Worm (Caenorhabditis elegans): ENCODE data around the gene pus-1.

The pus-1 gene

DNA sequence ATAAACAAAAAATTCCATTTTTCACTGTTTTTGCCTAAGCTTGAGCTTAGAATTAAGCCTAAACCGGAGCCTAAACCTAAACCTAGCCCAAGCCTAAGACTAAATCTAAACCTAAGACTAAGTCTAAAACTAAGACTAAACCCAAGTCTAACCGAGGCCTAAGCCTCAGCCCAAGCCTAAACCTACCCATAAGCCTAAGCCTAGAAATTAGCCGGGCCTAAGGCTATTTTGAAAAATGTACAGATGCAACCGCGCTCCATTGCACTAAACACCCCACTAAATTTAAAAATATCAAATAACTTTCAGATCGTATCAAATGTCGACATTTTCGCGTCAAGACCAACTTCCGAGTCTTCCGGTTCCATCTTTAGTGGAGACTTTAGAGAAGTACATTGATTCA is 20.5 kb upstream of the pus-1 start, which contains the start of gene T20B3.1:
T20B3.1 (plus strand) TSS at position 301 of the 400 bp plus-strand sequence.
- TF ChIP-seq dao-5 (tag; optimal IDR thresholded peaks at IDR 0.05) (no peak), W03F9.2 (tag; optimal IDR thresholded peaks at IDR 0.05) (no peak), him-1 (tag; optimal IDR thresholded peaks at IDR 0.05) (no peak)

DNA sequence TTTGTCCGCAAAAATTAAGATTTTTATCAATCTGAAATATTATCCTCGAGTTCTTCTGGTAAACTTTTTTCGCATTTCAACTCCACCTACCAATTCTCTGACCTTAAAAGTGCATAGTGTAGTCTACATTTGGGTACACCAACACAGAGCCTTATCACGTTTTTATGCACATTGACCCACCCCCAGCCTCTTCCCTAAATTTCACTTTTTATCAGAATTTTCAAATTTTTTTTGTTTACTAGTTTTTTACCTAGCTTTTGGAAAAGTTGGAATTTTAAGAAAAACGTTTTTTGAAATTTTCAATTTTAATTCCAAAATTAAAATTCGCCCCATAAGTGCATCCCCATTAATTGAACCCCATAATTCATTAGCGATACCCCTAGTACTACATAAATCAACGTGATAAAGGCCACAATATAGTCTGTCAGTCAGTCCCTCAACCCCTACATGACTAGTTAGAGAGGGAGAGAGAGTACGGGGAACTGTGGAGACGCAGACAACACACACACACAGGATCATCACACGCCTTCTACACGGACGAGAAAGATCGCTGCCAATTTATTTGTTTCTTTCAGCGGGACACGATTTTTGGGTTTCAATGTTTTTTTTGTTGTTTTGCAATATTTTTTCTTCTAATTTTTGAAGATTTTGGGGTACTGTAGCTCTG is 19.9 kb upstream of the pus-1 start:
- TF ChIP-seq dao-5 (tag; optimal IDR thresholded peaks at IDR 0.05) (no peak), W03F9.2 (tag; optimal IDR thresholded peaks at IDR 0.05) (no peak), him-1 (tag; optimal IDR thresholded peaks at IDR 0.05) (no peak)

DNA sequence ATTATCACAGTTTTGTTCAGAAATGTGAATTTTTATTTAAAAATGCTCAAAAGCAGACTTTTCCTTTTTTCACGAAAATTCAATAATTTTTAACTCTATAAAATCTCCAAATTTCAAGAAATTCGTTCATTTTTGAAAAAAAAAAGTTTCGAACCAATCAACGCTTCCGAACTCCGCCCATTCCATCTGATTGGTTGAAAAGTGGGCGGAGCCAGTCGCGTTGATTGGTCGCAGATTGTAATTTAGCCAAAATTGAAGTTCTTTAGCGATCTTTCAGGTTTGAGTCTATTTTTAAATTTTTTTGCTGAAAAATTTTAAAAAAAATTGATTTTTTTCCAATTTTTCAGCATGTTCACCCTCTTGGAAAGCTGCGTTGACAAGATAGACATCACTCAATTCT is 17.6 kb upstream of the pus-1 start:
- TF ChIP-seq W03F9.2 (tag; optimal IDR thresholded peaks at IDR 0.05) (no peak), him-1 (tag; optimal IDR thresholded peaks at IDR 0.05) (no peak), dao-5 (tag; optimal IDR thresholded peaks at IDR 0.05) (no peak)

DNA sequence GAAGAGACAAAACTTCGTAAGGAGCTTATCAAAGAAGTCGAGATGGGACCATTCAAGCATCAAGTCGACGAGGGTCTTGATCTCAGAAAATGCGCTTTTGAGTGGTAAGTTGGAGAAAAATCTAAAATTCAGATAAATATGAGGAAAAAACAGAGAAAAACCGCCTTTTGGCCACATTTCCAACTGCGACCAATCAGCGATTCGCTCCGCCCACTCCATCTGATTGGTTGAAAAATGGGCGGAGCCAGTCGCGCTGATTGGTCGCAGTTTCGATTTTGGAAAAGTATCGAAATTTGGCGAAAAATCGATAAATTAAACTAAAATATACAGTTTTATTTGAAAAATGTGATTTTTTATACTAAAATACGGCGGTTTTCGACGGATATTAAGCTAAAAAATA is 17.1 kb upstream of the pus-1 start:
- TF ChIP-seq dao-5 (tag; optimal IDR thresholded peaks at IDR 0.05) (no peak), W03F9.2 (tag; optimal IDR thresholded peaks at IDR 0.05) (no peak), him-1 (tag; optimal IDR thresholded peaks at IDR 0.05) (no peak)

DNA sequence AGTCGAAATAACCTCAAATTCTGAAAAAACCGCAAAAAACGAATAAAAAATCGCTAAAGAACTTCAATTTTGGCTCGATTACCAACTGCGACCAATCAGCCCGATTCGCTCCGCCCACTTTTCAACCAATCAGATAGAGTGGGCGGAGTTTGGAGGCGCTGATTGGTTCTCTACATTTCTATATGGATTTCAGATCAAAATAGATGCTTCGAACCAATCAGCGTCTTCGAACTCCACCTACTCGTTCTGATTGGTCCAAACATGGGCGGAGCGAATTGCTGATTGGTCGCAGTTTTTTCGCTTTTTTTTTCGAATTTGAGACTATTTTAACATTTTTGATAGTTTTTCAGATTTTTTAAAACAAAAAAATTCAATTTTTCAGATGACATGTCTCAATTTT is 13.4 kb upstream of the pus-1 start:
- TF ChIP-seq dao-5 (tag; optimal IDR thresholded peaks at IDR 0.05): no peak
- TF ChIP-seq W03F9.2 (tag; optimal IDR thresholded peaks at IDR 0.05): no peak
- TF ChIP-seq him-1 (tag; optimal IDR thresholded peaks at IDR 0.05): no peak

DNA sequence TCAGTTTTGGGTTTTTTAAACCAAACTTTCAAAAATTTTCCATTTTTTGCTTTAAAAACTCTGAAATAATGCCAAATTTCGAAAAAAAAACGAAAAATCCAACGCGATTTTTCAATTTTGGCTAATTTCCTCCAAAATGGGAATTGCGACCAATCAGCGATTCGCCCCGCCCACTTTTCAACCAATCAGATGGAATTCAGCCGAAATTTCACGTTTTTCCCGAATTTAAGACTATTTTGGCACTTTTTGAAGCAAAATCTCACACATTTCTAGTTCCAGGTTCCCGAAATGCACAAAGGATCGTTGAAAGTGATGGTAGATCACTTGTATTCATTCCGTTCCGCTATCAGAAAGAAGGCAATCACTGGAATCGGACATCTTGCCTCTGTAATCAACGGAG is 10.0 kb upstream of the pus-1 start:
- TF ChIP-seq him-1 (tag; optimal IDR thresholded peaks at IDR 0.05) (no peak), dao-5 (tag; optimal IDR thresholded peaks at IDR 0.05) (no peak), W03F9.2 (tag; optimal IDR thresholded peaks at IDR 0.05) (no peak)

DNA sequence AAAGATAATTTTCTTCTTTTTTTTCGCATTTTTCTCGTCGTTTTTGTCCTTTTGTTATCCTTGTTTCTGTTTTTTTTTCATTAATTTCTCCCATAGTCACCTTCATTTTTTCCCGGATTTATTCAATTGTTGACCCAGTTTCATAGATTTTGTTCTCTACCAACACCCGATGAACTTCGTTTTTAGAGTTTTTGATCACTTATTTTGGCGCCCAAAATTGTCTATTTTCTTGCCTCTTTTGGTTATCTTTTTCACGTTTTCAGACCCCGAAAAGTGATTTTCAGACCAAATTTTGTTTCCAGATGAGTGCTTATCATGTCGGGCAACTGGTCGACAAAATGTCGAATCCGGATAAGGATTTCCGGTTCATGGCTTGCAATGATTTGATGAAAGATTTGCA is 7.8 kb upstream of the pus-1 start, which contains the start of gene cand-1:
cand-1 (plus strand) TSS at position 301 of the 400 bp plus-strand sequence.
- TF ChIP-seq dao-5 (tag; optimal IDR thresholded peaks at IDR 0.05) (no peak), W03F9.2 (tag; optimal IDR thresholded peaks at IDR 0.05) (no peak), him-1 (tag; optimal IDR thresholded peaks at IDR 0.05) (no peak)

DNA sequence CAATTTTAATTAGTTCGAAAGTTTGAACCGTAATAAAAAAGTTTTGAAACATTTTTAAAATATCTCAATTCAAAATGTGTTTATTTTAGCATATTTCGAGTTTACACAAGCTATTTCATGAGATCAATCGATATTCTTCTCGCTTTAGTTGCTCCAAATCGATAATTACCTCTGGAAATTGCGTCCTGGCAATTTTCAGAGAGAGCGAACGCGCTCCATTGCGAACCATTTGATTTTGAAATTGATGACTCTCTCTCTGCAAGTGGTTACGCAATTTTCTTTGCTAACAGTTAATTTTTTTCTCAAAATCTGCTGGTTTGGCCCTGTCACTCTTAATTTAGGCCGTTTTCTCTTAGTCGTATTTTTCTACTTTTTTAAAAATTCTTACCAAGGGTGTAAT is 5.7 kb upstream of the pus-1 start:
- TF ChIP-seq dao-5 (tag; optimal IDR thresholded peaks at IDR 0.05): no peak
- TF ChIP-seq him-1 (tag; optimal IDR thresholded peaks at IDR 0.05): no peak
- TF ChIP-seq W03F9.2 (tag; optimal IDR thresholded peaks at IDR 0.05): no peak

DNA sequence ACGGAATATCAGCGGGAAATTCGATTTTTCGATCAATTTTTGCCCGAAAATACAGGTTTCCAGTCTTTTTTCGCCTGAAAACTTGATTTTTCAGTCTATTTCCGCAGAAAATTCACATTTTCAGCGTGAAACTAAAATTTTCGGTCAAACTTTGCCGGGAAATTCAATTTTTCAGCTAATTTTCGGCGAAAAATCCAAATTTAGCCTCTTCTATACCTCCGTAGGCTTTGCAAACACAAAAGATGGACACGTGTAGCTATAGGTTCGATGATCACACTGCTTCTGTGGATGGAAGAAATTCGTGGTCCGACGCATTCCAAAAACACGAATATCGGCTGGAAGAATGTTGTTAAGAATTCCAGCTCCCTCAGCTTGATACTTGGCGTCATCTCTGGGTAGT is 673 bp downstream of the pus-1 start:
- TF ChIP-seq dao-5 (tag; optimal IDR thresholded peaks at IDR 0.05): no peak
- no peak for TF ChIP-seq W03F9.2 (tag; optimal IDR thresholded peaks at IDR 0.05)

DNA sequence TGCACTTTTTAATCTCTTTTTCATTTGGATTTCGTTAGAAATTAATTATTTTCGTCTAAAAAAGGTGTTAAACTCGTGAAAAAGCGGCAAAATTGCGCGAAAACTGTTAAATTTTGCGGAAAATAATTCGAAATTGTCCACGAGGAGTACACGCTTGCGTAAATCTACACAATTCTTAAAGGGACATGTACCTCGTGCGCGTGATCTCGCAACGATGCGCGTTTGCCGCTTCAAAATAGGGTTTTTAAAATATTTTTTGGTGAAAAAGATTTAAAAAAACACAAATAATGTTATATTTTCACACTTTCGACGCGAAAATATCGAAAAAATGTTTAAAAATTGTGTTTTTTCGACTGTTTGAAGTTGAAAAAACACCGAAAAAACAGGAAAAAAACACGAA is 1.4 kb downstream of the pus-1 start:
- TF ChIP-seq W03F9.2 (tag; optimal IDR thresholded peaks at IDR 0.05): no peak
- TF ChIP-seq dao-5 (tag; optimal IDR thresholded peaks at IDR 0.05): no peak
- TF ChIP-seq him-1 (tag; optimal IDR thresholded peaks at IDR 0.05): no peak

DNA sequence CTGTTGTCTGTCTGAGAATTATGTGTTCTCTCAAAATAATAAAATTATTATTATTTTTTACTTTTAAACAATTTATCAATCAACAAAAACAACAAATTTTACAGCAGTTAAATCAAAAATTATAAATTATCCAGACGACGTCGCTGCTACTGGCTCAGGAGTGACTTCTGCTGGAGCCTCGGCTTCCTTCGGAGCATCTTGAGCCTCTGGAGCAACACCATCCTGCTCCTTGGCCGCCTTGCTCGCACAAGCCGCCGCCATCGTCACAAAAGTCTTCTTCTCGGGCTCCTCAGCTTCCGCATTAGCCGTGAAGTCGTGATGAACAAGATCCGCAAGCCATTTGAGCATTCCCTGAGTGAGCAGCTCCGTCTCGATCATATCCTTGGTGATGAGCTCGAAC is 2.0 kb downstream of the pus-1 start:
- TF ChIP-seq W03F9.2 (tag; optimal IDR thresholded peaks at IDR 0.05) (no peak), him-1 (tag; optimal IDR thresholded peaks at IDR 0.05) (no peak), dao-5 (tag; optimal IDR thresholded peaks at IDR 0.05) (no peak)

DNA sequence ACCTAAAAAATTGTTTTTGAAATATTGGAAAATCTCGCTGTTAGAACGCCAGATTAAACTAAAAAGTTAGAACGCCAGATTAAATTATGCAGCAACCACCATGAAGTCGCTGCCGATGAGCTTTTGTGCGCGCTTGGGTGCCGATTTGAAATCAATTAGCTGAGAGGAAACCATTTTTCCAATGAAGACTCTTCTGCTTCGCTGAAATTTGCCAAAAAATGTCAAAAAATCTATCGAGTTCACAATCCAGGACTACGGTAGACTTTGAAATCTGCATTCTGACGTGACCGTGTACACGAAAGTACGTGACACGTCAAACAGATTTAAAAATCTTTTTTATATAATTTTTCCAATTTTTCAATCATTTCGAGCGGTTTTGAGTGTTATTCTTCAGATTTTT is 5.8 kb downstream of the pus-1 start, which contains the start of gene immt-2:
immt-2 (plus strand) TSS at position 301 of the 400 bp plus-strand sequence.
- TF ChIP-seq W03F9.2 (tag; optimal IDR thresholded peaks at IDR 0.05) (no peak), dao-5 (tag; optimal IDR thresholded peaks at IDR 0.05) (no peak), him-1 (tag; optimal IDR thresholded peaks at IDR 0.05) (no peak)

DNA sequence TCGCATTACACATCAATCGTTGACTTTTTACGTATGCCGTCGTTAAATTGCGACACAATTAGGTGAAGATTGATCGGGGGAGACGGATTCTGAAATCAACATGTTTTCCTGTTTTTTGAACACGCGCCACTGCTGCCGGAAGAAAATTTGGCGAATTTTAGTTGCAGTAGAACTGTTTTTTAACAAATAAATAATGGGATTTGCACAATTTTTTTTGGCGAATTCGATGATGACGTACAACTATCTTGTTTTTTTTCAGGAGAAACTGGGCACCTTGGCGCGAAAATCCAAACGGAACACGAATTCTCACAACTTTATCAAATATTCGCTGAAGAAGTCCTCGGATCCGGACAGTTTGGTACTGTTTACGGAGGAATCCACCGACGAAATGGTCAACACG is 8.7 kb downstream of the pus-1 start:
- no peak for TF ChIP-seq dao-5 (tag; optimal IDR thresholded peaks at IDR 0.05)

DNA sequence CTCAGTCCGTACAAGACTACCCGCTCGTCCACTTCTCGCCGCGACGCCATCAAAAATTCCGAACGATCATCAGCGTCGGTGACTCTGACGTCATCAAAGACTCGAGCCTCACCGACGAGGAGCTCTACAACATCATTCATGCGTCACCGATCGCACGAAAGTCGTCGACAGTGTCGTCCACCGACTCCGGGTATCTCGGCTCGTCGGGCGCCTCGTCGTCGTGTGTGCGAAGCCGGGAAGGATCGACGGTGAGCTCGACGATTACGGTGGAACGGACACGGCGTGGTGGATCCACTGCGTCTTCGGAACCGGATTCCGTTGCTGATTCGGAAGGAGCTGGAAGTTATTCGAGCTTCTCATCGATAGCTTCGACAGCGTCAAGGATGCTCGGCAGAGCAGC is 9.9 kb downstream of the pus-1 start:
- TF ChIP-seq him-1 (tag; optimal IDR thresholded peaks at IDR 0.05): no peak
- TF ChIP-seq W03F9.2 (tag; optimal IDR thresholded peaks at IDR 0.05): no peak
- no peak for TF ChIP-seq dao-5 (tag; optimal IDR thresholded peaks at IDR 0.05)

DNA sequence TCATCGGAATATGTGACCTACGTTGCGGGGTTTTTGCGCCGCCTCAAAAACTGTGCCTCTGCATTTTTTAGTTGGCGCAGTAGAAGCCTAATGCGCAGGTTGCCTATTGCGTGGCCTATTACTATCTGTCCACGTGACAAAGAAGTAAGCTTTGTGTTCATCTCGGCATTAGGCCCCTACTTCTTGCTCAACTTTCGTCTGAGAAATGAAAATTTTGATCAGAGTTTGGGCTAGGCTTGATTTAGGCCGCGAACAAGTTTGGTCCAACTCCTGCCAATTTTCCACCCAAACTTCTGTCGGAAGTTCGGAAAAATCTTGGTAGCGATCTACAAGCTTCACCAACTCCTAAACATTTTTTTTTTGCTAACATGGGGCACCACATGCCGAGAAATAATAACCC is 12.8 kb downstream of the pus-1 start:
- no peak for TF ChIP-seq him-1 (tag; optimal IDR thresholded peaks at IDR 0.05)
- no peak for TF ChIP-seq W03F9.2 (tag; optimal IDR thresholded peaks at IDR 0.05)
- TF ChIP-seq dao-5 (tag; optimal IDR thresholded peaks at IDR 0.05): no peak
